Fruit fly (Drosophila melanogaster): ENCODE results near the gene wb.

DNA sequence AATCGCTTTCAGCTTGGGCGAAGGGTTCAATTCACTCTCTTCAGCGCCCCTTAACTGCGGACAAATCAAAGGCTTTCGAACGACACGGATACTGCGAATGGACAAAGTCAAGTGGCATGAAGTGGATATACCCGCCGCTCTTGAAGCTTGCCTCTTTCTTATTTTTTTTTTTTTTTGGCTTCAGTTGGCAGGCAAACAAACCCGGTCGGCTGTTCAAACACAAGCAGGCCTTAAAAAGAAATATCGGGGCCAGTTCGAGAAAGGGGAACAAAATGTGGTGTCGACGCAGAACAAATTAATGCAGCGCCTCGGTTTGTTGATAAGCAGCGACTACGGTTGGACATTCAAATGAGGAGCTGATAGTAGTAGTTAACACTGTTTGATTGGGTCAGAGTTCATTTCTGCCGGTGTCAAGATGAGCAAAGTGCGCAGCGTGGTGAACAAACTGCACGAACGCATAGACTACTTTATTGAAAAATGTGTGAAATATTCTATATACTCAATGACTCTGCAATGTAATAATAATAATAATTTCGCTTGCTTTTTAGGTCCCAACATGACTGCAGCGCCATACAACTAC, 94.1 kb downstream of the wb start:
- TF ChIP-seq EcR (GFP tag; optimal IDR thresholded peaks at IDR 0.05) (no peak), Pif1B (GFP tag; optimal IDR thresholded peaks at IDR 0.05) (no peak), Pif1A (GFP tag; optimal IDR thresholded peaks at IDR 0.05) (no peak), fd96Ca (GFP tag; IDR thresholded peaks at IDR 0.05) (no peak), CG32121 (GFP tag; IDR thresholded peaks at IDR 0.05) (no peak), CG12605 (GFP tag; IDR thresholded peaks at IDR 0.05) (no peak), CG14655 (GFP tag; optimal IDR thresholded peaks at IDR 0.05) (no peak), CG4496 (GFP tag; IDR thresholded peaks at IDR 0.05) (no peak), CG10348 (GFP tag; IDR thresholded peaks at IDR 0.05) (no peak), D1 (tag; optimal IDR thresholded peaks at IDR 0.05) (no peak), CG13204 (GFP tag; optimal IDR thresholded peaks at IDR 0.05) (no peak), CG34367 (tag; optimal IDR thresholded peaks at IDR 0.05) (no peak)
